Fruit fly (Drosophila melanogaster): ENCODE results near the gene Pgk.

Pgk gene

dm6 chr2L:2731370-2732138 lies 21.3 kb downstream of the Pgk start (continued):
- TF ChIP-seq CG1621 (tag; optimal IDR thresholded peaks at IDR 0.05) = no peak

dm6 chr2L:2730756-2731155 lies 22.1 kb downstream of the Pgk start:
- TF ChIP-seq CG6163 (GFP tag; IDR thresholded peaks at IDR 0.05) (no peak), Eip78C (GFP tag) (peak; percentile 3)

- TF ChIP-seq achi (GFP tag; optimal IDR thresholded peaks at IDR 0.05) (peak; percentile 35), OdsH (GFP tag; optimal IDR thresholded peaks at IDR 0.05) (peak; percentile 17), vri (GFP tag; optimal IDR thresholded peaks at IDR 0.05) (no peak), Smox (GFP tag; optimal IDR thresholded peaks at IDR 0.05) (no peak), CG7368 (GFP tag; optimal IDR thresholded peaks at IDR 0.05) (no peak), CG6163 (GFP tag; IDR thresholded peaks at IDR 0.05) (peak; percentile 66; the same call in 2 of the 3 replicates), Hr39 (GFP tag; optimal IDR thresholded peaks at IDR 0.05) (no peak), dsx (GFP tag; optimal IDR thresholded peaks at IDR 0.05; ENCODE audit: poor library complexity, severe bottlenecking) (peak; percentile 3), CG32006 (GFP tag; optimal IDR thresholded peaks at IDR 0.05) (peak; percentile 54), eg (GFP tag; IDR thresholded peaks at IDR 0.05) (peak; percentile 57; the same call in 2 of the 3 replicates), ss (GFP tag; optimal IDR thresholded peaks at IDR 0.05) (peak in 1 of 2 experiments; percentile 20), CG11294 (GFP tag; IDR thresholded peaks at IDR 0.05) (peak; percentile 48; the same call in 1 of the 2 replicates), pdm3 (GFP tag; optimal IDR thresholded peaks at IDR 0.05) (peak; percentile 24), net (GFP tag; optimal IDR thresholded peaks at IDR 0.05) (peak; percentile 17), CG6808 (GFP tag; optimal IDR thresholded peaks at IDR 0.05) (peak; percentile 24), Hr4 (GFP tag; optimal IDR thresholded peaks at IDR 0.05) (peak; percentile 44), Lpt (GFP tag; optimal IDR thresholded peaks at IDR 0.05) (no peak), Eip78C (GFP tag) (peak; percentile 28)
Observed at dm6 chr2L:2729882-2730281, 23.0 kb downstream of the Pgk start.

dm6 chr2L:2728577-2728976 lies 24.3 kb downstream of the Pgk start:
- no peak for TF ChIP-seq CG8319 (GFP tag; optimal IDR thresholded peaks at IDR 0.05)
- peak; percentile 23 for TF ChIP-seq svp (GFP tag)
- no peak for TF ChIP-seq pdm3 (GFP tag; optimal IDR thresholded peaks at IDR 0.05)
- TF ChIP-seq Eip93F (GFP tag; optimal IDR thresholded peaks at IDR 0.05) = no peak
- no peak for TF ChIP-seq CG31627 (GFP tag; optimal IDR thresholded peaks at IDR 0.05)
- no peak for TF ChIP-seq CG6276 (GFP tag; optimal IDR thresholded peaks at IDR 0.05)
- no peak for TF ChIP-seq esn (GFP tag; optimal IDR thresholded peaks at IDR 0.05)
- no peak for TF ChIP-seq topi (GFP tag; optimal IDR thresholded peaks at IDR 0.05)
- TF ChIP-seq CG32006 (GFP tag; optimal IDR thresholded peaks at IDR 0.05) = peak; percentile 37
- no peak for TF ChIP-seq CG1621 (tag; optimal IDR thresholded peaks at IDR 0.05)
- TF ChIP-seq Hr4 (GFP tag; optimal IDR thresholded peaks at IDR 0.05) = peak; percentile 41
- TF ChIP-seq fkh (GFP tag; optimal IDR thresholded peaks at IDR 0.05) = no peak
- TF ChIP-seq Hr38 (GFP tag; optimal IDR thresholded peaks at IDR 0.05) = no peak
- TF ChIP-seq Eip78C (GFP tag) = peak; percentile 6
- TF ChIP-seq CG6808 (GFP tag; optimal IDR thresholded peaks at IDR 0.05) = no peak
- TF ChIP-seq CG8632 (GFP tag; optimal IDR thresholded peaks at IDR 0.05) = no peak
- TF ChIP-seq ss (GFP tag; optimal IDR thresholded peaks at IDR 0.05) = no peak

dm6 chr2L:2727812-2728211 lies 25.1 kb downstream of the Pgk start:
- TF ChIP-seq ss (GFP tag; optimal IDR thresholded peaks at IDR 0.05) (peak; percentile 46 to 71), CG9139 (GFP tag; optimal IDR thresholded peaks at IDR 0.05) (peak; percentile 17), CG1621 (tag; optimal IDR thresholded peaks at IDR 0.05) (no peak), CG8119 (GFP tag; IDR thresholded peaks at IDR 0.05) (peak; percentile 39; the same call in 1 of the 3 replicates), CG8319 (GFP tag; optimal IDR thresholded peaks at IDR 0.05) (no peak), Sox102F (GFP tag; optimal IDR thresholded peaks at IDR 0.05) (no peak), CG6163 (GFP tag; IDR thresholded peaks at IDR 0.05) (peak; percentile 64; the same call in 2 of the 3 replicates), achi (GFP tag; optimal IDR thresholded peaks at IDR 0.05) (no peak), CG6808 (GFP tag; optimal IDR thresholded peaks at IDR 0.05) (no peak), Ets21C (GFP tag; optimal IDR thresholded peaks at IDR 0.05) (no peak), CG8632 (GFP tag; optimal IDR thresholded peaks at IDR 0.05) (no peak), eg (GFP tag; IDR thresholded peaks at IDR 0.05) (peak; percentile 46; the same call in 1 of the 3 replicates), Eip78C (GFP tag) (peak; percentile 21), CG16779 (tag; optimal IDR thresholded peaks at IDR 0.05) (no peak), Hr38 (GFP tag; optimal IDR thresholded peaks at IDR 0.05) (no peak), spab (GFP tag; optimal IDR thresholded peaks at IDR 0.05) (no peak), CG11762 (GFP tag; optimal IDR thresholded peaks at IDR 0.05; ENCODE audit: insufficient read depth) (no peak), esn (GFP tag; optimal IDR thresholded peaks at IDR 0.05) (no peak)

Data from whole organism, prepupa.